Fruit fly (Drosophila melanogaster): ENCODE results near the gene CG32320.
A peak's percentile ranks its signal among the peaks of the same experiment; 100 is the strongest.
"Not testable (repeated sequence)": the region's sequence is repeated elsewhere in the genome, so short reads cannot be mapped to it uniquely, and the experiment has no call there.

CG32320 gene

dm6 chr3L:1398286-1398685 is at the start of gene CG32320:
Gene CG32320 (plus strand): TSS chr3L:1398586.
- TF ChIP-seq noc (tag; optimal IDR thresholded peaks at IDR 0.05): not testable (repeated sequence)

DNA sequence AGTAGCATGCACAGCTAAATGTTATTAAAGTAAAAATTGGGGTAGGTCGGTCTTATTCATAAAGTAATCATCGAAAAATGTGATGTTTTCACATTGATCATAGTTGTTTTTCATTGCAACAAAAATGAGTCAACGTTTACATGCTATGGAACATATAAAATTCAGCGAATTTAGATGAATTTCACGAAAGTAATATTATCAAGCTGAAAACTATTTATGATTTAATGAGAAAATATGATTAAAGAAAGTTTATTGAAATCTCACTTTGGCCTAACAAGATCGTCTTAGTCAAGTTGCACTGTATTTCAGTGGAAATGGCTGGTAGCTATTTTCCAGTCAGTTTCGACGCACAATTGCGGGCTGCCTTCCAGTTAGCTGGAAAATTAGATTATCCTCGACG is 49.5 kb upstream of the CG32320 start:
- no peak for TF ChIP-seq noc (tag; optimal IDR thresholded peaks at IDR 0.05)

- no peak for TF ChIP-seq noc (tag; optimal IDR thresholded peaks at IDR 0.05)
Observed at dm6 chr3L:1349397-1349796, 49.0 kb upstream of the CG32320 start.

dm6 chr3L:1349942-1350923 is 48.2 kb upstream of the CG32320 start:
- TF ChIP-seq noc (tag; optimal IDR thresholded peaks at IDR 0.05): peak; percentile 21

DNA sequence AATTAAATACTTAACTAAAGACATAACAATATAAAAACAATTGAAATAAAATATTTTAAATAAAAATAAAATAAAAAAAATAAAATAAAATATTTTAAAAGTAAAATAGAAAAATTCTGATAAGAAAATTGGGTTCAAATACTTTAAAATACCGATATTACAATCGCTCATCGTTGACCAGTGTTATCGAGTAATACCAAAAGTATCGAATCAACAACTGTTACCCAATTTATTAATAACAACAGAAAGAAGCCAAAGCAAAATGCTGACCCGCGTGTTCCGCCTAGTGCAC is 47.5 kb upstream of the CG32320 start, which contains the start of gene CG9166:
Gene CG9166, plus strand, starts transcription at position 193 of the 292 bp plus-strand sequence.
- no peak for TF ChIP-seq noc (tag; optimal IDR thresholded peaks at IDR 0.05)

- no peak for TF ChIP-seq noc (tag; optimal IDR thresholded peaks at IDR 0.05)
Observed at dm6 chr3L:1352065-1352464, 46.3 kb upstream of the CG32320 start.

dm6 chr3L:1354214-1354613 is 44.2 kb upstream of the CG32320 start:
- TF ChIP-seq noc (tag; optimal IDR thresholded peaks at IDR 0.05): no peak

- no peak for TF ChIP-seq noc (tag; optimal IDR thresholded peaks at IDR 0.05)
Observed at dm6 chr3L:1358338-1358737, 40.0 kb upstream of the CG32320 start.

dm6 chr3L:1364368-1364767 is 34.0 kb upstream of the CG32320 start:
- no peak for TF ChIP-seq noc (tag; optimal IDR thresholded peaks at IDR 0.05)

DNA sequence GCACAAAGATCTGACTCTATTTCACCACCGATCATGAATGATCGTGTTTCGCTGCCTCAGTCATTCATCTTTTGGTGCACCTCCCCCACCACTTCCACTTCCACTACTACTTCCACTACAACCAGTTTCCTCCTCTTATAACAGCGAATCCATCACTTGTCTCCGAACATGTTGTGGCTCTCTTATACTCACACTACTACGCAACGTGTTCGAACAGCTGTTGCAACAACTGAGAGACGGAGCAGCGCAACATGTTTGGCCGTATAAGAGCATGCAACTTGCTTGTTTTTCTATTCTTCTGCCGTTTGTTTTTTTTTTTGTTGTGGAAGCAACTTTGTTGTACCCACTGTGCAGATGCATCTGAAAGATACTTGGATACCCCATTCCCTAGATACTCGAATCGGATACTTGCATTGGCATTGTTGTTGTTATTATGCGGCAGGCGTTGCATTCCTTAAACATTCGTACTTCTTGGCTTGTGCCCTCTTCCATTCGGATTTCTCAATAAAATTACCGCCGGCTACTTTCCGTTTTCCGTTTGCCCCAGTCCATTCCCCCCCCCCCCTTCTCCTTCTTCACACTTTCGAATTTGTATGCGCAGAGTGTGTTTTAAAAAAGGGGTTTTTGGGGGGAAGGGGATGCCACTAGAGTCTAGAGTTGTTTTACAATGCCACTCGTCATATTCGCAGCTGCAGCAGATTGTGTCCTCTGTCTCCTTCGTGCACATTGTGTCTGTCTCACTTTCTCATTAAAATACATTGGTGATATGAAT is 31.3 kb upstream of the CG32320 start:
- TF ChIP-seq noc (tag; optimal IDR thresholded peaks at IDR 0.05): no peak

DNA sequence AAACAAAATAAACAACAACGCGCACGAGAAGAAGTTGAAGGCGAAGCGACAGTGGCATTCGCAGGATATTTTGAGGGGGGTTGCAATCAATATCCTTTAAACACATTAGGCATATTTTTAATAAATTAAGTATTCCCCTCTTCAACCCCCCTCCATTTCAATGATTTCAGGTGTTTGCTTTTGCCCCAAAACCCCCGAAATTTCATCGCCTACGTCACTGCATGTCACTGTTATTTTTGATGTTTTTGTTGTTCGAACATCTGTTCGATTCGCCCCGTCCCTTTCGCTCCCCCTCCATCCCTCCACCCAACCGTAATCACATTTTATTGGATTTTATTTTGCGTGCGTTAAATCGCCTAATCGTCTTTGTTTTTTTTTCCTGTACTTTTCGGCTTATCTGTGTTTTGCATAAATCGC is 30.2 kb upstream of the CG32320 start:
- TF ChIP-seq noc (tag; optimal IDR thresholded peaks at IDR 0.05): peak; percentile 37

- TF ChIP-seq noc (tag; optimal IDR thresholded peaks at IDR 0.05): no peak
Observed at dm6 chr3L:1370099-1370678, 28.2 kb upstream of the CG32320 start, which contains the start of gene ru. Gene ru (plus strand): TSS chr3L:1370628.

DNA sequence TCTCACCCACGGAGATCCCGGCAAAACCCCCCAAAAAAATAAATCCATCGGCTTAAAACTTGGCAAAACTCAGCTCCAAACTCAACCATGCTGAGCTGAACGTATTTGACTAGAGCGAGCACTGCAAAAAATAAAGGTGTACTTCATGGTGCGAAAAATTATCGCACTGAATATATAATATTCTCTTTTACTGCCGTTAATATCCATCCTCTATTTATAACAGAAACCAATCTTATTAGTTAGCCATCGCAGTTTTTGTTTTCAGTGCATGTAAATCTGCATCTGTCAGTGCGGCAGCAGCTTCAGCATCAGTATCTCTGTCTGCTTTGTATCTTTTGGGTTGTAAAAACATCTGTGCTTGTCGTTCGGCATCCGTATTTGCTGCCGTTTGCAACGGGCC is 27.4 kb upstream of the CG32320 start:
- no peak for TF ChIP-seq noc (tag; optimal IDR thresholded peaks at IDR 0.05)

DNA sequence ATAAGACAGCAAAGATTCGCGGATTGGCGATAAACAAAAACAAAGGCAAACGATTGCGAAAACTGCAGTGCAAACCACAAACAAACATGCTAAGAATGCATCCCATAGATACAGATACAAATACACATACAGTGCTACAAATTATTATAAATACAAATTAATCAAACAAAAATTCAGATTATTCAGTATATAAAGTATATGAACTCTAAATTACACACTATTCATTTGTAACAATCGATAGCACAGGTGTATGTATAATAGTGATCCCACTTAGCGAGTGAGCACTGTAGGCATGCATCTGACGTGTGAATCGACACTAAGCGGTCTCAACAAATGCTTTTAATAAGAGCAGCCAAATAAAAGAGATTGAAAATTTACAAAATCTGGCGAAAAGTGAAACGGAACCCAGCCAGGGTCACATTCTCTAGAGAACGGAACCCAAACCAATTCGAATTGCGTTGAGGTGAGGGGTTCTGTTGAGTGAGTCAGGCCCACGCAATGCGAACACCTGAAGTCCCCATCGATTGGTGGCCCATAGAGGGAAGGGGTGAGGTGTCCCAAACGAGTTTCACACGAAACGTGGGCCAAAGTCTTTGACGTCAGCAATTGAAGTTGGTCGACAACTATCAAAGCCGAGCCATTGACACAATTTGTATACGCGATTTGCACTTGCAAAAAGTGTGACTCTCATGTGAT is 23.8 kb upstream of the CG32320 start:
- TF ChIP-seq noc (tag; optimal IDR thresholded peaks at IDR 0.05): no peak

- no peak for TF ChIP-seq noc (tag; optimal IDR thresholded peaks at IDR 0.05)
Observed at dm6 chr3L:1376014-1376745, 22.2 kb upstream of the CG32320 start.
